Worm (Caenorhabditis elegans) whole organism, L1 larva: ENCODE results near the gene C08D8.1.

Experiments used
- ceh-90 ChIP-seq: sonication (generic microtip); optimal IDR thresholded peaks from 2 replicates; lab custom pipeline; 2016; ENCODE audit warnings: missing genetic modification characterization, missing compliant biosample characterization
- dpl-1 ChIP-seq, 3 experiments: fragments of 150-350 bp in 2 of 3; sonication (generic microtip) in 1 of 3; optimal IDR thresholded peaks; 2 replicates each; lab custom pipeline; 2014 to 2017; ENCODE audit warnings: missing biosample characterization in 3 of 3, missing genetic modification characterization in 3 of 3, missing genetic modification reagents in 3 of 3
- egl-13 ChIP-seq: sonication (generic microtip); optimal IDR thresholded peaks from 2 replicates; lab custom pipeline; 2016; ENCODE audit warnings: missing genotype, missing genetic modification reagents, missing genetic modification characterization, missing compliant biosample characterization
- egl-27 ChIP-seq, 2 experiments: fragments of 150-350 bp in 1 of 2; sonication (generic microtip); optimal IDR thresholded peaks; 3 replicates each; lab custom pipeline; 2017 to 2018; ENCODE audit warnings: missing biosample characterization in 2 of 2, missing genetic modification characterization in 2 of 2, missing genetic modification reagents in 2 of 2
- elt-3 ChIP-seq, 6 experiments: fragments of 150-350 bp in 1 of 6; sonication (generic microtip); optimal IDR thresholded peaks; 2 replicates each; lab custom pipeline; 2017 to 2018; ENCODE audit warnings: missing biosample characterization in 6 of 6, missing genetic modification characterization in 6 of 6, inconsistent platforms in 1 of 6
- lin-35 ChIP-seq, 2 experiments: fragments of 150-350 bp; optimal IDR thresholded peaks; 2 replicates each; lab custom pipeline; 2014; ENCODE audit warnings: missing biosample characterization in 2 of 2, missing genetic modification characterization in 2 of 2, missing genetic modification reagents in 2 of 2
- lir-3 ChIP-seq: sonication (generic microtip); optimal IDR thresholded peaks from 2 replicates; lab custom pipeline; 2016; ENCODE audit warnings: mild to moderate bottlenecking, missing genetic modification characterization, moderate library complexity, missing compliant biosample characterization; ENCODE audit not compliant: poor library complexity
- lsy-2 ChIP-seq, 2 experiments: fragments of 150-350 bp; optimal IDR thresholded peaks; 2 replicates each; lab custom pipeline; 2014; ENCODE audit warnings: missing biosample characterization in 2 of 2, missing genetic modification characterization in 2 of 2
- mdl-1 ChIP-seq, 2 experiments: fragments of 150-350 bp; optimal IDR thresholded peaks; 2 replicates each; lab custom pipeline; 2014 to 2017; ENCODE audit warnings: missing biosample characterization in 2 of 2, missing genetic modification characterization in 2 of 2, inconsistent platforms in 1 of 2
- nhr-11 ChIP-seq: fragments of 150-350 bp; optimal IDR thresholded peaks from 2 replicates; lab custom pipeline; 2014; ENCODE audit warnings: missing biosample characterization, missing genetic modification characterization
- nhr-237 ChIP-seq: fragments of 150-350 bp; optimal IDR thresholded peaks from 2 replicates; lab custom pipeline; 2014; ENCODE audit warnings: missing biosample characterization, missing genetic modification characterization
- nhr-76 ChIP-seq: sonication (generic microtip); optimal IDR thresholded peaks from 2 replicates; lab custom pipeline; 2017; ENCODE audit warnings: missing biosample characterization, missing genetic modification characterization
- unc-62 ChIP-seq: fragments of 150-350 bp; optimal IDR thresholded peaks from 2 replicates; lab custom pipeline; 2014; ENCODE audit warnings: missing biosample characterization, missing genetic modification reagents, missing genetic modification characterization
- ztf-11 ChIP-seq, 2 experiments: sonication (generic microtip); optimal IDR thresholded peaks; 2 replicates each; lab custom pipeline; 2016 to 2017; ENCODE audit warnings: missing genetic modification characterization in 2 of 2, missing biosample characterization in 1 of 2, missing compliant biosample characterization in 1 of 2

- no peak for TF ChIP-seq lsy-2 (tag; optimal IDR thresholded peaks at IDR 0.05; lab: Kevin White, UChicago)
- no peak for TF ChIP-seq nhr-237 (tag; lab: Kevin White, UChicago)
- TF ChIP-seq unc-62 (GFP tag; lab: Kevin White, UChicago), result no peak
- TF ChIP-seq lir-3 (tag; lab: Kevin White, UChicago), result no peak
- TF ChIP-seq elt-3 (tag; optimal IDR thresholded peaks at IDR 0.05; lab: Kevin White, UChicago), result no peak
- TF ChIP-seq ztf-11 (tag; optimal IDR thresholded peaks at IDR 0.05; lab: Kevin White, UChicago), result no peak
- TF ChIP-seq mdl-1 (tag; optimal IDR thresholded peaks at IDR 0.05; lab: Kevin White, UChicago), result no peak
- no peak for TF ChIP-seq ceh-90 (tag; lab: Kevin White, UChicago)
- no peak for TF ChIP-seq egl-27 (tag; optimal IDR thresholded peaks at IDR 0.05; lab: Kevin White, UChicago)
- TF ChIP-seq dpl-1 (GFP tag; optimal IDR thresholded peaks at IDR 0.05; lab: Kevin White, UChicago), result no peak
- TF ChIP-seq nhr-76 (tag; lab: Kevin White, UChicago), result no peak
- TF ChIP-seq lin-35 (GFP tag; optimal IDR thresholded peaks at IDR 0.05; lab: Kevin White, UChicago), result no peak
- no peak for TF ChIP-seq nhr-11 (tag; lab: Kevin White, UChicago)
- TF ChIP-seq egl-13 (tag; lab: Kevin White, UChicago), result no peak
Measured at ce11 chrV:8305940-8306339, 39.6 kb upstream of the C08D8.1 start.
